Fruit fly (Drosophila melanogaster) S2 (cell line): ENCODE data around the gene ppk18.

ENCODE experiments used
- CG8478 ChIP-seq: fragments of >200 bp; optimal IDR thresholded peaks from 2 replicates; lab custom pipeline; 2018
- CTCF ChIP-seq, 2 experiments: fragments of >200 bp; optimal IDR thresholded peaks; 2 replicates each; lab custom pipeline; 2018

DNA sequence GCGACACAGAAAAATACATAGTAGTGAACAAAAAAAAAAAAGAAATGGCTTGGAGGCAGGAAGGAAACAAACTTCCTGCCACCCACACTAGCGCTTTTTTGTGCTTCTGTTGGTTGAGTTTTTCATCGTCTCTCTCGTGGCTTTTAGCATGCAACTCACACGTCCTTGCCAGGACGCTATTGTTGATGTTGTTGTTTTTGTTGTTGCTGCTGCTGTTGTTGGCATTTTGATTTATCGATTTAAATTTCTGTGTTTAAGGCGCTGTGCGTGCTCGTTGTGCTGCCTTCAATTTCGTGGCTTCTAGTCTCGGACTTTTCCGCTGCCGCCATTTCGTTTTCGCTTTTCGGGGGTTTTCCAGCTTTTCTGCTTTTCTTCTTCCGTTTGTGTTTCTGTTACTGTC lies 31.1 kb downstream of the ppk18 start:
- TF ChIP-seq CG8478 (lab: Kevin White, UChicago) (no peak), CTCF (optimal IDR thresholded peaks at IDR 0.05; lab: Kevin White, UChicago) (no peak)
